Worm (Caenorhabditis elegans): ENCODE results near the gene K01A2.4.

The K01A2.4 gene

ce11 chrII:307154-307553, at the start of gene K01A2.4:
TSS of gene K01A2.4 (plus strand) at chrII:307454.
- TF ChIP-seq nhr-12 (tag; optimal IDR thresholded peaks at IDR 0.05) = no peak
- TF ChIP-seq M03D4.4 (tag; optimal IDR thresholded peaks at IDR 0.05) = no peak
- TF ChIP-seq snpc-4 (tag; optimal IDR thresholded peaks at IDR 0.05) = no peak
- TF ChIP-seq unc-39 (tag; optimal IDR thresholded peaks at IDR 0.05) = no peak
- TF ChIP-seq lsy-2 (tag; optimal IDR thresholded peaks at IDR 0.05) = no peak

DNA sequence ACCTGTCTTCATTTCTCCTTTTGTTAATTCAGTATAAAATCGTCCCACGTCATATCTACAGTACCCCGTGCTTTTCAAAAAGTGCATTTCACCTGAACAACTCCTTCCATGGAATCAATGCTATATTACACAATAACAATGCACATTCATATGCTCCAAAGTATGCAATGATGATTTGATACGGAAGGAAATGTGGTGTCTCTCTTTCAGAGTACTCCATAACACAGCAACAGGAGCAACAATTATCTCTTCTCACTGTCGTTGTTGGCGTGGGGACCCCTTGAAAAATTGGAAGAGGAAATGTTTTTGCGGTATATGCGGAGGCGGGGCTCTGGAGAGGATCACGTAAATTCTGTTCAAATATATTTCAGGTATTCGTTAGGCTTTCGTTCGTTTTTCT, 49.7 kb upstream of the K01A2.4 start, which contains the start of gene cat-2:
cat-2 (plus strand) TSS at position 301 of the 400 bp plus-strand sequence.
- TF ChIP-seq snpc-4 (tag; optimal IDR thresholded peaks at IDR 0.05) = no peak
- TF ChIP-seq nhr-12 (tag; optimal IDR thresholded peaks at IDR 0.05) = no peak

ce11 chrII:263563-263962, 43.7 kb upstream of the K01A2.4 start, which contains the start of gene scc-2:
TSS of gene scc-2 (minus strand) at chrII:263663.
- TF ChIP-seq lin-32 (GFP tag; optimal IDR thresholded peaks at IDR 0.05) (no peak), lsy-2 (tag; optimal IDR thresholded peaks at IDR 0.05) (no peak), nhr-2 (tag; optimal IDR thresholded peaks at IDR 0.05) (no peak), sem-2 (GFP tag; optimal IDR thresholded peaks at IDR 0.05) (no peak), zip-8 (tag; optimal IDR thresholded peaks at IDR 0.05) (no peak), blmp-1 (tag; optimal IDR thresholded peaks at IDR 0.05) (no peak), mep-1 (tag; optimal IDR thresholded peaks at IDR 0.05) (no peak), M03D4.4 (tag; optimal IDR thresholded peaks at IDR 0.05) (no peak), hlh-1 (tag; optimal IDR thresholded peaks at IDR 0.05) (no peak), unc-39 (tag; optimal IDR thresholded peaks at IDR 0.05) (no peak), ces-1 (GFP tag; optimal IDR thresholded peaks at IDR 0.05) (no peak), ceh-39 (tag; optimal IDR thresholded peaks at IDR 0.05) (no peak), nhr-12 (tag; optimal IDR thresholded peaks at IDR 0.05) (no peak), ceh-83 (GFP tag; optimal IDR thresholded peaks at IDR 0.05) (no peak), mls-2 (tag; optimal IDR thresholded peaks at IDR 0.05) (no peak), lin-13 (tag; optimal IDR thresholded peaks at IDR 0.05) (no peak)

ce11 chrII:264053-264452, 43.2 kb upstream of the K01A2.4 start, which contains the start of gene B0432.14:
TSS of gene B0432.14 (plus strand) at chrII:264353.
- TF ChIP-seq pha-4 (tag; optimal IDR thresholded peaks at IDR 0.05) = no peak
- TF ChIP-seq cnd-1 (tag; optimal IDR thresholded peaks at IDR 0.05) = no peak
- no peak for TF ChIP-seq unc-62 (GFP tag; optimal IDR thresholded peaks at IDR 0.05)
- no peak for TF ChIP-seq nhr-12 (tag; optimal IDR thresholded peaks at IDR 0.05)
- no peak for TF ChIP-seq ztf-11 (tag; optimal IDR thresholded peaks at IDR 0.05)
- no peak for TF ChIP-seq ham-2 (GFP tag; optimal IDR thresholded peaks at IDR 0.05)
- no peak for TF ChIP-seq nhr-2 (tag; optimal IDR thresholded peaks at IDR 0.05)

DNA sequence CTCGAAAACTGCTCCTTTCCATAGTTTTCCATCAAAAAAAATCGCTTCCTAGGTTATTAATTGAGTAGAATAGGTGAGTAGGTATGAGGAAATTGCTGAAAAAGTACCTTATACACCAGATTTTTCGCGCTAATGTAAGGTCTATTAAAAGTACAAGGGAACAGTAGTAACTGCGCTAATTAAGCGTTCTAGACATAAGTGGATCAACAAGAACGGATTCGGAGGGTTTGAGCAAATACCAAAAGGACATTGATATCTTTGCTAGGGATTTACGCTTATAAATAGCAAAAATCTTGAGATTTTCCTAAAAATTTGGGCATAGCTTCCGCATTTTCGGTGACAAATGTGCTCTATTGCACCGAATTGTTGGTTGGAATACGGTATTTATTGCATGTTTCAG, 33.4 kb upstream of the K01A2.4 start, which contains the start of gene B0432.7:
B0432.7 (minus strand) TSS at position 101 of the 400 bp plus-strand sequence.
- no peak for TF ChIP-seq drap-1 (GFP tag; optimal IDR thresholded peaks at IDR 0.05)
- no peak for TF ChIP-seq unc-62 (GFP tag; optimal IDR thresholded peaks at IDR 0.05)
- TF ChIP-seq ceh-43 (GFP tag; optimal IDR thresholded peaks at IDR 0.05) = no peak
- no peak for TF ChIP-seq nhr-237 (tag; optimal IDR thresholded peaks at IDR 0.05)
- no peak for TF ChIP-seq blmp-1 (tag; optimal IDR thresholded peaks at IDR 0.05)
- no peak for TF ChIP-seq flh-1 (GFP tag; optimal IDR thresholded peaks at IDR 0.05)
- TF ChIP-seq unc-120 (tag; optimal IDR thresholded peaks at IDR 0.05; ENCODE audit: poor library complexity, severe bottlenecking) = no peak
- TF ChIP-seq snpc-4 (tag; optimal IDR thresholded peaks at IDR 0.05) = no peak
- TF ChIP-seq sem-2 (GFP tag; optimal IDR thresholded peaks at IDR 0.05) = no peak
- no peak for TF ChIP-seq mab-5 (tag; optimal IDR thresholded peaks at IDR 0.05)
- TF ChIP-seq lin-32 (GFP tag; optimal IDR thresholded peaks at IDR 0.05) = no peak
- no peak for TF ChIP-seq ceh-39 (tag; optimal IDR thresholded peaks at IDR 0.05)
- no peak for TF ChIP-seq zip-8 (tag; optimal IDR thresholded peaks at IDR 0.05)
- TF ChIP-seq nhr-28 (tag; optimal IDR thresholded peaks at IDR 0.05) = no peak
- no peak for TF ChIP-seq mls-2 (tag; optimal IDR thresholded peaks at IDR 0.05)
- no peak for TF ChIP-seq cnd-1 (tag; optimal IDR thresholded peaks at IDR 0.05)
- no peak for TF ChIP-seq tbx-8 (GFP tag; optimal IDR thresholded peaks at IDR 0.05)
- no peak for TF ChIP-seq nhr-76 (tag; optimal IDR thresholded peaks at IDR 0.05)
- no peak for TF ChIP-seq pha-4 (tag; optimal IDR thresholded peaks at IDR 0.05)
- no peak for TF ChIP-seq mep-1 (tag; optimal IDR thresholded peaks at IDR 0.05)

DNA sequence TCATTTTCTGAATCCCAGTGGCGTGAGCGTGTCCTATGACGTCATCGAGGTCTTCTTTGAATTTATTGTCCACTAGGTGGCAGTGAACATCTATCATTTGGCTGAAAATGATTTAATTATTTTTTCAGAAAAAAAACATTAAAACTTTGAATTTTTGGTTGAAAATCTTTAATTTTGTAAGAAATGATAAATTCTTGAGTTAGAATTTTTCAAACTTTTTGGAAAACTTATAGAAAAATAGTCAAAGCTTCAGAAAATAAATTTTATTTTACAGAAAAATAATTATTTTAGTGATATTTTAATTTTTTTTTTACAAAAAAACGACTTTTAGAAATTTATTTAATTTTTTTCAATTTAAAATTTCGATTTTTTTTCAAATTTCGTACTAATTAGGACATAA, 28.6 kb upstream of the K01A2.4 start, which contains the start of gene B0432.8:
B0432.8 (minus strand) TSS at position 101 of the 400 bp plus-strand sequence.
- TF ChIP-seq unc-120 (tag; optimal IDR thresholded peaks at IDR 0.05; ENCODE audit: poor library complexity, severe bottlenecking) (no peak), lin-13 (tag; optimal IDR thresholded peaks at IDR 0.05) (no peak), sptf-1 (tag; optimal IDR thresholded peaks at IDR 0.05) (no peak), zip-8 (tag; optimal IDR thresholded peaks at IDR 0.05) (peak; percentile 78), unc-62 (GFP tag; optimal IDR thresholded peaks at IDR 0.05) (no peak), pha-4 (tag; optimal IDR thresholded peaks at IDR 0.05) (no peak)
